Fruit fly (Drosophila melanogaster): Measurements from ENCODE around the gene DNAlig4.
A peak's percentile ranks its signal among the peaks of the same experiment; 100 is the strongest.

Gene DNAlig4

dm6 chrX:13667656-13668055 lies at the start of gene DNAlig4, which contains the start of gene CG11164:
Gene DNAlig4, minus strand, starts transcription at chrX:13667811.
Gene CG11164, plus strand, starts transcription at chrX:13668014.
- no peak for TF ChIP-seq dl (GFP tag; optimal IDR thresholded peaks at IDR 0.05; ENCODE audit: insufficient read depth in 1 of 2, partially characterized antibody in 2 of 2)
- TF ChIP-seq sage (GFP tag; optimal IDR thresholded peaks at IDR 0.05) = no peak
- TF ChIP-seq psq (GFP tag; optimal IDR thresholded peaks at IDR 0.05) = no peak
- TF ChIP-seq OdsH (GFP tag; optimal IDR thresholded peaks at IDR 0.05) = no peak

- TF ChIP-seq h (GFP tag; optimal IDR thresholded peaks at IDR 0.05) (no peak), N (GFP tag; optimal IDR thresholded peaks at IDR 0.05) (no peak), sv (GFP tag; optimal IDR thresholded peaks at IDR 0.05) (no peak), Abd-B (GFP tag; optimal IDR thresholded peaks at IDR 0.05) (no peak), rgr (GFP tag; optimal IDR thresholded peaks at IDR 0.05) (no peak), Hr83 (GFP tag; optimal IDR thresholded peaks at IDR 0.05; ENCODE audit: poor library complexity, severe bottlenecking) (no peak), woc (GFP tag; optimal IDR thresholded peaks at IDR 0.05) (no peak), dl (GFP tag; optimal IDR thresholded peaks at IDR 0.05; ENCODE audit: insufficient read depth in 1 of 2, partially characterized antibody in 2 of 2) (no peak), br (GFP tag; optimal IDR thresholded peaks at IDR 0.05) (no peak), fru (GFP tag; optimal IDR thresholded peaks at IDR 0.05) (no peak), usp (GFP tag; optimal IDR thresholded peaks at IDR 0.05) (no peak), CG9705 (GFP tag; optimal IDR thresholded peaks at IDR 0.05) (no peak), GATAd (GFP tag; optimal IDR thresholded peaks at IDR 0.05) (no peak), dsf (GFP tag; optimal IDR thresholded peaks at IDR 0.05; ENCODE audit: borderline replicate concordance) (no peak), Jra (GFP tag; optimal IDR thresholded peaks at IDR 0.05) (no peak), Vsx2 (GFP tag; optimal IDR thresholded peaks at IDR 0.05; ENCODE audit: partially characterized antibody) (no peak), ey (GFP tag; optimal IDR thresholded peaks at IDR 0.05) (no peak), CrebA (GFP tag; optimal IDR thresholded peaks at IDR 0.05; ENCODE audit: borderline replicate concordance) (no peak), dmrt93B (GFP tag; optimal IDR thresholded peaks at IDR 0.05) (no peak)
Measured at dm6 chrX:13699666-13700065, 32.1 kb upstream of the DNAlig4 start.

- TF ChIP-seq lola (GFP tag; optimal IDR thresholded peaks at IDR 0.05) (no peak), rgr (GFP tag; optimal IDR thresholded peaks at IDR 0.05) (peak; percentile 10), N (GFP tag; optimal IDR thresholded peaks at IDR 0.05) (no peak)
Measured at dm6 chrX:13698717-13699427, 31.3 kb upstream of the DNAlig4 start.

dm6 chrX:13691992-13692391 lies 24.4 kb upstream of the DNAlig4 start, which contains the start of gene Nna1:
Gene Nna1, plus strand, starts transcription at chrX:13692292.
- TF ChIP-seq sage (GFP tag; optimal IDR thresholded peaks at IDR 0.05) (no peak), Abd-B (GFP tag; optimal IDR thresholded peaks at IDR 0.05) (no peak), fru (GFP tag; optimal IDR thresholded peaks at IDR 0.05) (no peak), dmrt93B (GFP tag; optimal IDR thresholded peaks at IDR 0.05) (no peak), CG32264 (GFP tag; optimal IDR thresholded peaks at IDR 0.05) (no peak), pan (optimal IDR thresholded peaks at IDR 0.05) (no peak), foxo (GFP tag; optimal IDR thresholded peaks at IDR 0.05) (no peak), Mio (GFP tag; optimal IDR thresholded peaks at IDR 0.05) (no peak), Rel (GFP tag; optimal IDR thresholded peaks at IDR 0.05) (no peak), Rel (tag; optimal IDR thresholded peaks at IDR 0.05) (no peak), Hr83 (GFP tag; optimal IDR thresholded peaks at IDR 0.05; ENCODE audit: poor library complexity, severe bottlenecking) (no peak), Hnf4 (GFP tag; optimal IDR thresholded peaks at IDR 0.05) (no peak)

dm6 chrX:13682652-13683051 lies 15.0 kb upstream of the DNAlig4 start, which contains the start of gene CG11158:
Gene CG11158, plus strand, starts transcription at chrX:13682952.
- TF ChIP-seq br (GFP tag; optimal IDR thresholded peaks at IDR 0.05) = no peak
- TF ChIP-seq dl (GFP tag; optimal IDR thresholded peaks at IDR 0.05; ENCODE audit: insufficient read depth in 1 of 2, partially characterized antibody in 2 of 2) = no peak
- no peak for TF ChIP-seq fru (GFP tag; optimal IDR thresholded peaks at IDR 0.05)
- TF ChIP-seq Hr83 (GFP tag; optimal IDR thresholded peaks at IDR 0.05; ENCODE audit: poor library complexity, severe bottlenecking) = no peak
- no peak for TF ChIP-seq dmrt93B (GFP tag; optimal IDR thresholded peaks at IDR 0.05)
- no peak for TF ChIP-seq brk (GFP tag; optimal IDR thresholded peaks at IDR 0.05)
- TF ChIP-seq woc (GFP tag; optimal IDR thresholded peaks at IDR 0.05) = no peak
- TF ChIP-seq GATAd (GFP tag; optimal IDR thresholded peaks at IDR 0.05) = no peak
- no peak for TF ChIP-seq Hr78 (GFP tag; optimal IDR thresholded peaks at IDR 0.05)
- TF ChIP-seq sage (GFP tag; optimal IDR thresholded peaks at IDR 0.05) = no peak
- no peak for TF ChIP-seq OdsH (GFP tag; optimal IDR thresholded peaks at IDR 0.05)
- TF ChIP-seq Abd-B (GFP tag; optimal IDR thresholded peaks at IDR 0.05) = no peak
- no peak for TF ChIP-seq Dif (GFP tag; optimal IDR thresholded peaks at IDR 0.05; ENCODE audit: partially characterized antibody)
- no peak for TF ChIP-seq ey (GFP tag; optimal IDR thresholded peaks at IDR 0.05)
- TF ChIP-seq Vsx2 (GFP tag; optimal IDR thresholded peaks at IDR 0.05; ENCODE audit: partially characterized antibody) = no peak
- TF ChIP-seq HLH106 (tag; optimal IDR thresholded peaks at IDR 0.05) = no peak
- no peak for TF ChIP-seq h (GFP tag; optimal IDR thresholded peaks at IDR 0.05)
- TF ChIP-seq CG9705 (GFP tag; optimal IDR thresholded peaks at IDR 0.05) = no peak
- TF ChIP-seq Dfd (GFP tag; optimal IDR thresholded peaks at IDR 0.05) = no peak
- no peak for TF ChIP-seq foxo (GFP tag; optimal IDR thresholded peaks at IDR 0.05)
